Worm (Caenorhabditis elegans) whole organism, late embryonic: ENCODE data around the gene Y59H11AM.1.

ENCODE experiments used
- C08G9.2 ChIP-seq: sonication (generic microtip); optimal IDR thresholded peaks from 2 replicates; lab custom pipeline; 2016; ENCODE audit warnings: mild to moderate bottlenecking, missing genetic modification characterization, moderate library complexity, missing compliant biosample characterization
- F13H6.1 ChIP-seq: sonication (generic microtip); optimal IDR thresholded peaks from 2 replicates; lab custom pipeline; 2016; ENCODE audit warnings: missing genetic modification characterization, missing compliant biosample characterization
- K02D7.2 ChIP-seq: sonication (generic microtip); optimal IDR thresholded peaks from 2 replicates; lab custom pipeline; 2017; ENCODE audit warnings: mild to moderate bottlenecking, missing genetic modification characterization, missing compliant biosample characterization
- ceh-18 ChIP-seq: sonication (generic microtip); optimal IDR thresholded peaks from 2 replicates; lab custom pipeline; 2016; ENCODE audit warnings: missing genetic modification characterization, missing compliant biosample characterization
- ceh-19 ChIP-seq: fragments of 200-800 bp; sonication (Bioruptor generic); optimal IDR thresholded peaks from 2 replicates; lab custom pipeline; 2018; ENCODE audit warnings: mild to moderate bottlenecking, missing genetic modification characterization, missing compliant biosample characterization
- ceh-22 ChIP-seq: sonication (generic microtip); optimal IDR thresholded peaks from 2 replicates; lab custom pipeline; 2017; ENCODE audit warnings: missing biosample characterization, missing genetic modification characterization
- ceh-24 ChIP-seq: sonication (generic microtip); optimal IDR thresholded peaks from 2 replicates; lab custom pipeline; 2016; ENCODE audit warnings: mild to moderate bottlenecking, missing genetic modification characterization, missing compliant biosample characterization
- ceh-30 ChIP-seq: fragments of 150-350 bp; optimal IDR thresholded peaks from 2 replicates; lab custom pipeline; 2014; ENCODE audit warnings: missing biosample characterization, missing genetic modification characterization
- ceh-48 ChIP-seq: sonication (generic microtip); optimal IDR thresholded peaks from 2 replicates; lab custom pipeline; 2016; ENCODE audit warnings: missing genetic modification characterization, inconsistent platforms, missing compliant biosample characterization
- che-1 ChIP-seq: sonication (generic microtip); optimal IDR thresholded peaks from 2 replicates; lab custom pipeline; 2016; ENCODE audit warnings: mild to moderate bottlenecking, missing genetic modification characterization, missing compliant biosample characterization
- dve-1 ChIP-seq: sonication (generic microtip); optimal IDR thresholded peaks from 2 replicates; lab custom pipeline; 2017; ENCODE audit warnings: antibody characterized with exemption, mild to moderate bottlenecking, missing genetic modification characterization, missing compliant biosample characterization
- elt-2 ChIP-seq: sonication (generic microtip); optimal IDR thresholded peaks from 2 replicates; lab custom pipeline; 2016; ENCODE audit warnings: missing genetic modification reagents, missing genetic modification characterization, missing compliant biosample characterization
- elt-4 ChIP-seq: sonication (generic microtip); optimal IDR thresholded peaks from 2 replicates; lab custom pipeline; 2016; ENCODE audit warnings: missing genetic modification characterization, missing compliant biosample characterization
- fkh-10 ChIP-seq: fragments of 150-350 bp; optimal IDR thresholded peaks from 2 replicates; lab custom pipeline; 2014; ENCODE audit warnings: missing biosample characterization, missing genetic modification reagents, missing genetic modification characterization
- hlh-15 ChIP-seq: sonication (generic microtip); optimal IDR thresholded peaks from 2 replicates; lab custom pipeline; 2016; ENCODE audit warnings: missing genetic modification characterization, missing compliant biosample characterization
- hlh-30 ChIP-seq: sonication (generic microtip); optimal IDR thresholded peaks from 2 replicates; lab custom pipeline; 2017; ENCODE audit warnings: antibody characterized with exemption, missing genetic modification characterization, missing compliant biosample characterization; ENCODE audit not compliant: insufficient read depth
- hlh-8 ChIP-seq: sonication (generic microtip); optimal IDR thresholded peaks from 2 replicates; lab custom pipeline; 2016; ENCODE audit warnings: missing genotype, missing genetic modification characterization, missing compliant biosample characterization
- lim-6 ChIP-seq: sonication (generic microtip); optimal IDR thresholded peaks from 2 replicates; lab custom pipeline; 2016; ENCODE audit warnings: missing genetic modification characterization, missing compliant biosample characterization
- lin-11 ChIP-seq: fragments of 200-800 bp; sonication (Bioruptor generic); optimal IDR thresholded peaks from 2 replicates; lab custom pipeline; 2018; ENCODE audit warnings: mild to moderate bottlenecking, missing genetic modification characterization, missing compliant biosample characterization
- mec-3 ChIP-seq: sonication (generic microtip); optimal IDR thresholded peaks from 2 replicates; lab custom pipeline; 2016; ENCODE audit warnings: borderline replicate concordance, missing genetic modification characterization, missing compliant biosample characterization
- nhr-11 ChIP-seq: fragments of 150-350 bp; optimal IDR thresholded peaks from 2 replicates; lab custom pipeline; 2014; ENCODE audit warnings: missing biosample characterization, missing genetic modification characterization
- npax-4 ChIP-seq: sonication (generic microtip); optimal IDR thresholded peaks from 2 replicates; lab custom pipeline; 2016; ENCODE audit warnings: missing genetic modification characterization, missing compliant biosample characterization
- pat-9 ChIP-seq: fragments of 200-800 bp; sonication (Bioruptor generic); optimal IDR thresholded peaks from 2 replicates; lab custom pipeline; 2018; ENCODE audit warnings: mild to moderate bottlenecking, missing genetic modification characterization, moderate library complexity, missing compliant biosample characterization
- pha-2 ChIP-seq: sonication (generic microtip); optimal IDR thresholded peaks from 2 replicates; lab custom pipeline; 2017; ENCODE audit warnings: mild to moderate bottlenecking, missing genetic modification characterization, missing compliant biosample characterization
- pqm-1 ChIP-seq: sonication (generic microtip); optimal IDR thresholded peaks from 2 replicates; lab custom pipeline; 2016; ENCODE audit warnings: missing genetic modification characterization, missing compliant biosample characterization
- pros-1 ChIP-seq: fragments of 150-350 bp; optimal IDR thresholded peaks from 2 replicates; lab custom pipeline; 2014; ENCODE audit warnings: missing biosample characterization, missing genetic modification reagents, missing genetic modification characterization
- ref-2 ChIP-seq: sonication (generic microtip); optimal IDR thresholded peaks from 2 replicates; lab custom pipeline; 2016; ENCODE audit warnings: missing genetic modification characterization, missing compliant biosample characterization
- rnt-1 ChIP-seq: sonication (generic microtip); optimal IDR thresholded peaks from 2 replicates; lab custom pipeline; 2016; ENCODE audit warnings: missing genetic modification characterization, missing compliant biosample characterization
- sox-2 ChIP-seq: fragments of 200-800 bp; sonication (Bioruptor generic); IDR thresholded peaks from 2 replicates; pipeline ENCODE4 v1.3.6; 2022; ENCODE audit warnings: missing genetic modification reagents, missing genetic modification characterization, missing compliant biosample characterization
- sox-4 ChIP-seq: sonication (generic microtip); optimal IDR thresholded peaks from 2 replicates; lab custom pipeline; 2017; ENCODE audit warnings: mild to moderate bottlenecking, missing genetic modification characterization, inconsistent platforms, missing compliant biosample characterization
- tbx-7 ChIP-seq: sonication (generic microtip); optimal IDR thresholded peaks from 2 replicates; lab custom pipeline; 2016; ENCODE audit warnings: missing genotype, missing genetic modification characterization, missing compliant biosample characterization
- ttx-3 ChIP-seq: sonication (generic microtip); optimal IDR thresholded peaks from 2 replicates; lab custom pipeline; 2016; ENCODE audit warnings: missing genetic modification reagents, missing genetic modification characterization, missing compliant biosample characterization
- unc-42 ChIP-seq: sonication (generic microtip); optimal IDR thresholded peaks from 2 replicates; lab custom pipeline; 2016; ENCODE audit warnings: missing genotype, missing genetic modification characterization, missing compliant biosample characterization
- unc-55 ChIP-seq: sonication (generic microtip); optimal IDR thresholded peaks from 2 replicates; lab custom pipeline; 2017; ENCODE audit warnings: missing biosample characterization, missing genetic modification reagents, missing genetic modification characterization
- unc-86 ChIP-seq: sonication (generic microtip); optimal IDR thresholded peaks from 2 replicates; lab custom pipeline; 2016; ENCODE audit warnings: missing genetic modification characterization, missing compliant biosample characterization
- zip-5 ChIP-seq: sonication (generic microtip); optimal IDR thresholded peaks from 2 replicates; lab custom pipeline; 2016; ENCODE audit warnings: missing genetic modification characterization, missing compliant biosample characterization
- ztf-16 ChIP-seq: sonication (generic microtip); optimal IDR thresholded peaks from 2 replicates; lab custom pipeline; 2017; ENCODE audit warnings: missing genetic modification characterization, missing compliant biosample characterization

Gene Y59H11AM.1

DNA sequence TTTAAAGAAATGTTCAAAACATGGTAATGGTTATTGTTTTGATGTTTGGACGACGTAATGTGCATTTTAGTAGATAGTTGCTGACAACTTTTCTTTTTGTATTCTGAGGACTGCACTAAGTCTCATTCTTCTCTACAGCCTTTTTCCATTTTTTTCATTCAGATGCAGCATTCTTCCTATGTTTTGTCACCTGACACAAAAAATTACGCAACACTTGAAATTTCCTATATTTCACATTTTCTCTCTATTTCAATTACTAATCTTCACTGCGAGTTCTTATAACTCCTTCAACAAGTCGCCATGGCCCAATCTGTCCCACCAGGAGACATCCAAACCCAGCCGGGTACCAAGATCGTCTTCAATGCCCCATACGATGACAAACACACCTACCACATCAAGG lies at the start of gene Y59H11AM.1:
Y59H11AM.1 (plus strand) TSS at position 301 of the 400 bp plus-strand sequence.
- TF ChIP-seq pha-2 (tag; lab: Kevin White, UChicago) (no peak), ztf-16 (no peak)

- TF ChIP-seq dve-1 (tag; lab: Kevin White, UChicago) (no peak), pat-9 (tag; lab: Kevin White, UChicago) (no peak), pqm-1 (tag; lab: Kevin White, UChicago) (no peak), ceh-24 (no peak), hlh-15 (tag; lab: Kevin White, UChicago) (no peak), ceh-48 (tag; lab: Kevin White, UChicago) (no peak), C08G9.2 (no peak), F13H6.1 (tag; lab: Kevin White, UChicago) (no peak)
These were observed 47.3 kb upstream of the Y59H11AM.1 start for ce11 chrIV:8523981-8524380.

DNA sequence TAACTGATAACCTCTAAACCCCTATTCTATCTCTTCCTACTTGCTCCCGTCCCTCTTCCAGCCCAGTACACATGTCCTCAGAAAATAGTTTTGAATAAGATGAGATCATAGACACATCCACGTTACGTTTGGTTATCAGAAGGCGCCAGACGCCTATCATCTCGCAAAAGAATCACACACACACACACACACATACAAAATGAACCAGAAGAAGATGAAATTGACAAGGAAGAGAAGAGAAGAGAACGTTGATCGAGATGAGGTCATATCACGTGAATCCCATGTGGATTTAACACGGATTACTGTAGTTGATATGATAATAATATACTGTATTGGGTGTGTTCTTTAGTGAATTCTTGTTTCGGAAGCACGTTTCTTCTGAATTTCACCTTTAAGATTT lies 45.2 kb upstream of the Y59H11AM.1 start:
- TF ChIP-seq pat-9 (tag; lab: Kevin White, UChicago) (no peak), unc-55 (peak; percentile 73), sox-4 (no peak), ceh-18 (tag; lab: Kevin White, UChicago) (peak; percentile 73)

- TF ChIP-seq nhr-11 (tag; lab: Kevin White, UChicago) = no peak
- no peak for TF ChIP-seq F13H6.1 (tag; lab: Kevin White, UChicago)
- no peak for TF ChIP-seq lim-6 (tag; lab: Kevin White, UChicago)
- no peak for TF ChIP-seq sox-4
- TF ChIP-seq tbx-7 (tag; lab: Kevin White, UChicago) = no peak
- no peak for TF ChIP-seq unc-86 (tag; lab: Kevin White, UChicago)
- no peak for TF ChIP-seq sox-2 (GFP tag; lab: Robert Waterston, UW)
- TF ChIP-seq ceh-48 (tag; lab: Kevin White, UChicago) = no peak
- TF ChIP-seq lin-11 = no peak
- TF ChIP-seq pat-9 (tag; lab: Kevin White, UChicago) = no peak
- no peak for TF ChIP-seq ttx-3 (tag; lab: Kevin White, UChicago)
- no peak for TF ChIP-seq elt-2
- TF ChIP-seq hlh-30 (tag; lab: Kevin White, UChicago) = no peak
- TF ChIP-seq npax-4 (tag; lab: Kevin White, UChicago) = no peak
- TF ChIP-seq, all 69 proteins: peak for 0
These were observed 44.7 kb upstream of the Y59H11AM.1 start for ce11 chrIV:8526579-8526978.

- no peak for TF ChIP-seq ceh-19 (GFP tag; lab: Kevin White, UChicago)
- TF ChIP-seq hlh-8 = no peak
- no peak for TF ChIP-seq ref-2 (tag; lab: Kevin White, UChicago)
- TF ChIP-seq pros-1 (tag; lab: Kevin White, UChicago) = no peak
- TF ChIP-seq ceh-22 (tag; lab: Kevin White, UChicago) = no peak
- TF ChIP-seq ceh-30 (tag; lab: Kevin White, UChicago) = no peak
- TF ChIP-seq fkh-10 (GFP tag; lab: Kevin White, UChicago) = no peak
- TF ChIP-seq pqm-1 (tag; lab: Kevin White, UChicago) = peak; percentile 51
- TF ChIP-seq unc-42 (tag; lab: Kevin White, UChicago) = no peak
- TF ChIP-seq elt-2 = peak; percentile 95
- no peak for TF ChIP-seq elt-4
- no peak for TF ChIP-seq sox-4
- no peak for TF ChIP-seq che-1 (tag; lab: Kevin White, UChicago)
- TF ChIP-seq nhr-11 (tag; lab: Kevin White, UChicago) = no peak
- TF ChIP-seq zip-5 (tag; lab: Kevin White, UChicago) = no peak
- peak; percentile 82 for TF ChIP-seq hlh-30 (tag; lab: Kevin White, UChicago)
- no peak for TF ChIP-seq K02D7.2 (tag; lab: Kevin White, UChicago)
- peak; percentile 3 for TF ChIP-seq rnt-1
- peak; percentile 68 for TF ChIP-seq ceh-18 (tag; lab: Kevin White, UChicago)
- TF ChIP-seq mec-3 (tag; lab: Kevin White, UChicago) = no peak
- TF ChIP-seq, all 69 proteins: peak for 5
These were observed 43.6 kb upstream of the Y59H11AM.1 start for ce11 chrIV:8527598-8528012.
